Worm (Caenorhabditis elegans): ENCODE results near the gene elb-1.
A peak's percentile ranks its signal among the peaks of the same experiment; 100 is the strongest.

elb-1 gene

DNA sequence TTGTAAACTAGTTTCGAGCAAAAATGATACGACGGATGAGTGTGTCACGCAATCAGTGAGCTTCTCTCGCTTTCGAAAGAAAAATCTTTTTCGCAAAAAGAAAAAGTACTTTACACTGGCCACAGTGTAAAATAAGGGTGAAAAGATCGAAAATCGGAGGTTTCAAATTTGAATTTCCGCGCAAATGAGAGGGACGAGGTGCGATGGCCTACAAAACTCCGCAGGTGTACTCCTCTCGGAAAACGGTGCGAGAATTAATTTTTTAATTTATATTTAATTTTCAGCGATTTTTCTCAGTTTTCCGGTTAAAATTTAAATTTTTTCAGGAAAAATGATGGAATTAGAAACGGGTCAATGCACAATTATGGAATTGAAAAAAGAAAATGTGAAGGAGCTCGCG is 27.5 kb upstream of the elb-1 start, which contains the start of gene mrt-2:
mrt-2 (plus strand) TSS at position 49 of the 400 bp plus-strand sequence.
- TF ChIP-seq fkh-10 (GFP tag; optimal IDR thresholded peaks at IDR 0.05) (no peak), nhr-67 (tag; optimal IDR thresholded peaks at IDR 0.05) (no peak), ceh-16 (tag; optimal IDR thresholded peaks at IDR 0.05) (no peak), ztf-11 (tag; optimal IDR thresholded peaks at IDR 0.05) (no peak), unc-39 (tag; optimal IDR thresholded peaks at IDR 0.05) (no peak), ceh-9 (tag; optimal IDR thresholded peaks at IDR 0.05) (no peak), lin-39 (tag; optimal IDR thresholded peaks at IDR 0.05) (peak; percentile 54), ceh-28 (tag; optimal IDR thresholded peaks at IDR 0.05) (peak; percentile 49), nhr-25 (tag; optimal IDR thresholded peaks at IDR 0.05) (peak; percentile 65), elt-1 (tag; optimal IDR thresholded peaks at IDR 0.05) (no peak), ama-1 (optimal IDR thresholded peaks at IDR 0.05) (no peak), snpc-4 (tag; optimal IDR thresholded peaks at IDR 0.05) (peak; percentile 43), nhr-23 (tag; optimal IDR thresholded peaks at IDR 0.05) (peak; percentile 86), nhr-43 (tag; optimal IDR thresholded peaks at IDR 0.05; ENCODE audit: poor library complexity, severe bottlenecking) (peak; percentile 91), ztf-4 (tag; optimal IDR thresholded peaks at IDR 0.05) (no peak), fos-1 (tag; optimal IDR thresholded peaks at IDR 0.05) (no peak), aly-2 (tag; optimal IDR thresholded peaks at IDR 0.05) (no peak), nfya-1 (tag; optimal IDR thresholded peaks at IDR 0.05; ENCODE audit: insufficient read depth) (peak; percentile 87), pha-4 (tag; optimal IDR thresholded peaks at IDR 0.05) (peak; percentile 77), nhr-77 (tag; optimal IDR thresholded peaks at IDR 0.05) (no peak), R02D3.7 (tag; optimal IDR thresholded peaks at IDR 0.05) (peak; percentile 5), skn-1 (tag; optimal IDR thresholded peaks at IDR 0.05) (peak; percentile 45), eor-1 (tag; optimal IDR thresholded peaks at IDR 0.05) (no peak), nhr-237 (tag; optimal IDR thresholded peaks at IDR 0.05) (no peak), hmg-11 (tag; optimal IDR thresholded peaks at IDR 0.05) (peak; percentile 43), egl-27 (tag; optimal IDR thresholded peaks at IDR 0.05) (no peak), nhr-76 (tag; optimal IDR thresholded peaks at IDR 0.05) (no peak), nhr-11 (tag; optimal IDR thresholded peaks at IDR 0.05) (no peak), egl-5 (tag; optimal IDR thresholded peaks at IDR 0.05) (no peak), jun-1 (tag; optimal IDR thresholded peaks at IDR 0.05) (no peak), lin-15B (tag; optimal IDR thresholded peaks at IDR 0.05) (peak; percentile 66), lsy-12 (tag; optimal IDR thresholded peaks at IDR 0.05) (peak; percentile 55), zag-1 (tag; optimal IDR thresholded peaks at IDR 0.05) (no peak), nhr-28 (tag; optimal IDR thresholded peaks at IDR 0.05) (no peak), ZK546.5 (tag; optimal IDR thresholded peaks at IDR 0.05) (no peak), fkh-2 (tag; optimal IDR thresholded peaks at IDR 0.05) (no peak), mml-1 (tag; optimal IDR thresholded peaks at IDR 0.05) (no peak), nhr-12 (tag; optimal IDR thresholded peaks at IDR 0.05) (no peak), elt-2 (tag; optimal IDR thresholded peaks at IDR 0.05) (peak; percentile 22), unc-62 (GFP tag; optimal IDR thresholded peaks at IDR 0.05) (no peak)

ce11 chrIII:11742191-11742590 is 22.9 kb upstream of the elb-1 start:
- no peak for TF ChIP-seq R02D3.7 (tag; optimal IDR thresholded peaks at IDR 0.05)
- TF ChIP-seq nhr-12 (tag; optimal IDR thresholded peaks at IDR 0.05): no peak

DNA sequence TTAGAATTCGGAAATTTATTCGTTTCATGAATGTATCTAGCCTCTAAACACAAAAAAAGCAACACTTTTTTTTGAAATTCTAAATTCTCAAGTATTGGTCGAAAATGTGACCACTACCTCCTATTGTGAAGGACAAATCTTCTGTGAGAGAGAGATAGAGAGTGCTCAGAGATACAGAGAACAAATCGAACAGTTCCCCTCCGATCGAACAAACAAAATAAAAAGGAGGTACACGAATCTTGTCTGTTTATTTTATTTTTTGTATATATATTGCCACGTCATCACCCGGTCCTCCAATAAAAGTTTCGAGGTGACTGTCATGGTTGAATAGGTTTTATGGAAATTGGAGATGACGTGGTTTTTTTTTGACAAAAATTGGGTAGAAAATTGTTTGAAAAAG is 21.6 kb upstream of the elb-1 start:
- TF ChIP-seq pha-4 (tag; optimal IDR thresholded peaks at IDR 0.05): peak; percentile 73
- peak; percentile 8 for TF ChIP-seq nhr-25 (tag; optimal IDR thresholded peaks at IDR 0.05)
- TF ChIP-seq nhr-237 (tag; optimal IDR thresholded peaks at IDR 0.05): no peak

DNA sequence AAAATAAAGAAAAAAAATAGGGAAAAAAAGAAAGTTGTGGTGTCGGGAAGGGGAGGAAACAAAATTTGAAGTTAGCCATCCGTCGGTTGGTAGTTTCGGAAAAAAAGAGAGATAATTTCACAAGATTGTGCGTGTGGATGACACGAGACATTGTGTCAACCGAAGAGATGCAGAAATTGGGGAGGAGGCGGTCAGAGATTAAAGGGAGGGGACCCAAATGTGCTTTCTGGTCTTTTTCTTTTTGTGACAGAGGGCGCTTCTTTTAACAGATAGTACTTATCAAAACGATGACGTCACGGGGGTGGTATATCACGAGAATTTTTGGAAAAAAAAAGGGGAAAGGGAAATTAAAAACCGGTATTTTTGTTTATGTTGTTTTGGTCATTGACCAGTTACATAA is 19.2 kb upstream of the elb-1 start:
- peak; percentile 21 for TF ChIP-seq mdl-1 (tag; optimal IDR thresholded peaks at IDR 0.05)
- TF ChIP-seq lin-39 (tag; optimal IDR thresholded peaks at IDR 0.05): peak; percentile 73
- TF ChIP-seq hmg-11 (tag; optimal IDR thresholded peaks at IDR 0.05): peak; percentile 11
- no peak for TF ChIP-seq nhr-12 (tag; optimal IDR thresholded peaks at IDR 0.05)
- TF ChIP-seq ceh-16 (tag; optimal IDR thresholded peaks at IDR 0.05): no peak
- TF ChIP-seq jun-1 (tag; optimal IDR thresholded peaks at IDR 0.05): no peak
- no peak for TF ChIP-seq mml-1 (tag; optimal IDR thresholded peaks at IDR 0.05)
- no peak for TF ChIP-seq nhr-67 (tag; optimal IDR thresholded peaks at IDR 0.05)
- TF ChIP-seq elt-1 (tag; optimal IDR thresholded peaks at IDR 0.05): peak; percentile 24
- no peak for TF ChIP-seq tbx-2 (tag; optimal IDR thresholded peaks at IDR 0.05)
- peak; percentile 73 for TF ChIP-seq nfya-1 (tag; optimal IDR thresholded peaks at IDR 0.05; ENCODE audit: insufficient read depth)
- peak; percentile 17 for TF ChIP-seq lin-15B (tag; optimal IDR thresholded peaks at IDR 0.05)
- TF ChIP-seq aly-2 (tag; optimal IDR thresholded peaks at IDR 0.05): no peak
